Fruit fly (Drosophila melanogaster) whole organism, embryonic: ENCODE measurements around the gene Invadolysin.
A peak's percentile ranks its signal among the peaks of the same experiment; 100 is the strongest.

Experiments
- ATbp ChIP-seq: fragments of 200-800 bp; sonication (Bioruptor generic); optimal IDR thresholded peaks from 2 replicates; lab custom pipeline; 2017; ENCODE audit warnings: missing biosample characterization, mild to moderate bottlenecking, missing genetic modification characterization, missing genetic modification reagents
- Aef1 ChIP-seq: fragments of 200-800 bp; sonication (Bioruptor generic); IDR thresholded peaks from 3 replicates; pipeline ENCODE4 v1.3.6; 2022; ENCODE audit warnings: missing biosample characterization, missing genetic modification characterization
- Bgb ChIP-seq: fragments of 200-800 bp; sonication (Bioruptor generic); IDR thresholded peaks from 2 replicates; pipeline ENCODE4 v1.3.6; 2022; ENCODE audit warnings: missing biosample characterization, missing genetic modification characterization; ENCODE audit not compliant: partially characterized antibody
- Blimp-1 ChIP-seq: fragments of 200-800 bp; sonication (Bioruptor generic); optimal IDR thresholded peaks from 3 replicates; lab custom pipeline; 2018; ENCODE audit warnings: missing biosample characterization, missing genetic modification characterization, mild to moderate bottlenecking, moderate library complexity, missing genetic modification reagents
- BtbVII ChIP-seq: fragments of 200-800 bp; sonication (Bioruptor generic); optimal IDR thresholded peaks from 3 replicates; lab custom pipeline; 2017; ENCODE audit warnings: missing biosample characterization, mild to moderate bottlenecking, missing genetic modification characterization
- CG10543 ChIP-seq: fragments of 200-800 bp; sonication (Bioruptor generic); optimal IDR thresholded peaks from 3 replicates; lab custom pipeline; 2017; ENCODE audit warnings: missing biosample characterization, mild to moderate bottlenecking, missing genetic modification characterization, moderate library complexity
- CG11560 ChIP-seq: fragments of 200-800 bp; sonication (Bioruptor generic); IDR thresholded peaks from 3 replicates; pipeline ENCODE4 v1.3.6; 2022; ENCODE audit warnings: missing biosample characterization, missing genetic modification characterization
- CG12769 ChIP-seq: fragments of 200-800 bp; sonication (Bioruptor generic); optimal IDR thresholded peaks from 2 replicates; lab custom pipeline; 2019; ENCODE audit warnings: missing biosample characterization, mild to moderate bottlenecking, missing genetic modification characterization, moderate library complexity
- CG14014 ChIP-seq: fragments of 200-800 bp; sonication (Bioruptor generic); IDR thresholded peaks from 2 replicates; pipeline ENCODE4 v1.3.6; 2022; ENCODE audit warnings: missing biosample characterization, missing genetic modification characterization
- CG14441 ChIP-seq: fragments of 200-800 bp; sonication (Bioruptor generic); IDR thresholded peaks from 2 replicates; pipeline ENCODE4 v1.3.6; 2022; ENCODE audit warnings: missing biosample characterization, missing genetic modification characterization
- CG1529 ChIP-seq: fragments of 200-800 bp; sonication (Bioruptor generic); optimal IDR thresholded peaks from 3 replicates; lab custom pipeline; 2018; ENCODE audit warnings: missing biosample characterization, missing genetic modification characterization
- CG17328 ChIP-seq: fragments of 200-800 bp; sonication (Bioruptor generic); IDR thresholded peaks from 2 replicates; pipeline ENCODE4 v1.3.6; 2022; ENCODE audit warnings: missing biosample characterization, missing genetic modification characterization
- CG17829 ChIP-seq: fragments of 200-800 bp; optimal IDR thresholded peaks from 2 replicates; lab custom pipeline; 2019; ENCODE audit warnings: missing biosample characterization, mild to moderate bottlenecking, missing genetic modification characterization, moderate library complexity
- CG1792 ChIP-seq: fragments of 200-800 bp; sonication (Bioruptor generic); optimal IDR thresholded peaks from 2 replicates; lab custom pipeline; 2016; ENCODE audit warnings: missing biosample characterization, missing genetic modification characterization
- CG18476 ChIP-seq: fragments of 200-800 bp; sonication (Bioruptor generic); optimal IDR thresholded peaks from 2 replicates; lab custom pipeline; 2016; ENCODE audit warnings: missing biosample characterization, mild to moderate bottlenecking, missing genetic modification characterization
- CG2120 ChIP-seq: fragments of 200-800 bp; sonication (Bioruptor generic); optimal IDR thresholded peaks from 3 replicates; lab custom pipeline; 2016; ENCODE audit warnings: missing biosample characterization, missing genetic modification characterization
- CG3065 ChIP-seq: fragments of 200-800 bp; sonication (Bioruptor generic); optimal IDR thresholded peaks from 2 replicates; lab custom pipeline; 2016; ENCODE audit warnings: missing biosample characterization, missing genetic modification characterization
- CG3726 ChIP-seq: fragments of 200-800 bp; sonication (Bioruptor generic); IDR thresholded peaks from 3 replicates; pipeline ENCODE4, ENCODE4 v1.3.6; 2022; ENCODE audit warnings: missing biosample characterization, missing genetic modification characterization
- CG7963 ChIP-seq: fragments of 200-800 bp; sonication (Bioruptor generic); IDR thresholded peaks from 3 replicates; pipeline ENCODE4 v1.3.6; 2022; ENCODE audit warnings: missing biosample characterization, missing genetic modification characterization; ENCODE audit not compliant: partially characterized antibody
- CG8944 ChIP-seq: fragments of 200-800 bp; sonication (Bioruptor generic); optimal IDR thresholded peaks from 3 replicates; lab custom pipeline; 2016; ENCODE audit warnings: missing biosample characterization, missing genetic modification characterization
- CG9215 ChIP-seq: fragments of 200-800 bp; sonication (Bioruptor generic); IDR thresholded peaks from 2 replicates; pipeline ENCODE4 v1.3.6; 2022; ENCODE audit warnings: missing biosample characterization, missing genetic modification characterization
- CHES-1-like ChIP-seq: fragments of 200-800 bp; sonication (Bioruptor generic); optimal IDR thresholded peaks from 2 replicates; lab custom pipeline; 2016; ENCODE audit warnings: missing biosample characterization, missing genetic modification characterization
- CTCF ChIP-seq: fragments of 200-800 bp; sonication (Bioruptor generic); optimal IDR thresholded peaks from 2 replicates; lab custom pipeline; 2017; ENCODE audit warnings: missing biosample characterization, mild to moderate bottlenecking, missing genetic modification characterization, moderate library complexity
- CoRest ChIP-seq: fragments of 200-800 bp; sonication (Bioruptor generic); optimal IDR thresholded peaks from 3 replicates; lab custom pipeline; 2018; ENCODE audit warnings: missing biosample characterization, mild to moderate bottlenecking, missing genetic modification characterization, moderate library complexity
- Dref ChIP-seq: fragments of 200-800 bp; sonication (Bioruptor generic); IDR thresholded peaks from 2 replicates; pipeline ENCODE4 v1.3.6; 2022; ENCODE audit warnings: missing biosample characterization, missing genetic modification characterization
- Ets97D ChIP-seq: fragments of 200-800 bp; sonication (Bioruptor generic); optimal IDR thresholded peaks from 3 replicates; lab custom pipeline; 2016; ENCODE audit warnings: missing biosample characterization, missing genetic modification characterization
- Gsc ChIP-seq: fragments of 200-800 bp; sonication (Bioruptor generic); IDR thresholded peaks from 2 replicates; pipeline ENCODE4 v1.3.6; 2022; ENCODE audit warnings: missing biosample characterization, missing genetic modification characterization
- Hand ChIP-seq: fragments of 200-800 bp; sonication (Bioruptor generic); optimal IDR thresholded peaks from 2 replicates; lab custom pipeline; 2017; ENCODE audit warnings: mild to moderate bottlenecking, missing biosample characterization, missing genetic modification reagents, missing genetic modification characterization
- Hmr ChIP-seq: fragments of 200-800 bp; sonication (Bioruptor generic); optimal IDR thresholded peaks from 3 replicates; lab custom pipeline; 2017; ENCODE audit warnings: mild to moderate bottlenecking, missing biosample characterization, missing genetic modification reagents, missing genetic modification characterization
- Lpt ChIP-seq: fragments of >200 bp; optimal IDR thresholded peaks from 2 replicates; lab custom pipeline; 2018; ENCODE audit warnings: missing biosample characterization, missing genetic modification characterization
- Mrtf ChIP-seq: fragments of 200-800 bp; sonication (Bioruptor generic); IDR thresholded peaks from 3 replicates; pipeline ENCODE4 v1.3.6; 2022; ENCODE audit warnings: missing biosample characterization, missing genetic modification characterization
- Oaz ChIP-seq: fragments of 200-800 bp; sonication (Bioruptor generic); IDR thresholded peaks from 2 replicates; pipeline ENCODE4 v1.3.6; 2022; ENCODE audit warnings: missing biosample characterization, missing genetic modification characterization
- chif ChIP-seq, 2 experiments: fragments of 200-800 bp; sonication (Bioruptor generic); optimal IDR thresholded peaks; 3 replicates each; lab custom pipeline; 2016; ENCODE audit warnings: missing biosample characterization in 2 of 2, missing genetic modification characterization in 2 of 2
- chinmo ChIP-seq: fragments of 200-800 bp; sonication (Bioruptor generic); IDR thresholded peaks from 4 replicates; pipeline ENCODE4 v1.3.6; 2022; ENCODE audit warnings: missing biosample characterization, missing genetic modification characterization; ENCODE audit not compliant: partially characterized antibody
- croc ChIP-seq: fragments of 200-800 bp; sonication (Bioruptor generic); conservative IDR thresholded peaks from 3 replicates; pipeline ENCODE4 v1.3.6; 2022; ENCODE audit warnings: missing biosample characterization, missing genetic modification characterization
- fd3F ChIP-seq: fragments of 200-800 bp; sonication (Bioruptor generic); optimal IDR thresholded peaks from 2 replicates; lab custom pipeline; 2018; ENCODE audit warnings: missing biosample characterization, mild to moderate bottlenecking, missing genetic modification characterization, moderate library complexity
- gro ChIP-seq: fragments of 200-800 bp; sonication (Bioruptor generic); optimal IDR thresholded peaks from 2 replicates; lab custom pipeline; 2016; ENCODE audit warnings: missing biosample characterization, missing genetic modification characterization
- klu ChIP-seq: fragments of 200-800 bp; sonication (Bioruptor generic); IDR thresholded peaks from 2 replicates; pipeline ENCODE4 v1.3.6; 2022; ENCODE audit warnings: missing biosample characterization, missing genetic modification characterization
- otp ChIP-seq: fragments of 200-800 bp; sonication (Bioruptor generic); IDR thresholded peaks from 3 replicates; pipeline ENCODE4, ENCODE4 v1.3.6; 2022; ENCODE audit warnings: missing biosample characterization, missing genetic modification characterization
- p53 ChIP-seq: fragments of 200-800 bp; sonication (Bioruptor generic); optimal IDR thresholded peaks from 2 replicates; lab custom pipeline; 2016; ENCODE audit warnings: missing biosample characterization, missing genetic modification characterization
- schlank ChIP-seq: fragments of 200-800 bp; sonication (Bioruptor generic); optimal IDR thresholded peaks from 2 replicates; lab custom pipeline; 2018; ENCODE audit warnings: missing biosample characterization, mild to moderate bottlenecking, missing genetic modification characterization
- sens ChIP-seq: fragments of 200-800 bp; sonication (Bioruptor generic); peaks from one replicate; lab custom pipeline; 2016; ENCODE audit warnings: missing biosample characterization, missing genetic modification characterization
- sim ChIP-seq: fragments of 200-800 bp; sonication (Bioruptor generic); IDR thresholded peaks from 2 replicates; pipeline ENCODE4 v1.3.6; 2022; ENCODE audit warnings: missing biosample characterization, missing genetic modification characterization
- sug ChIP-seq: fragments of 200-800 bp; optimal IDR thresholded peaks from 2 replicates; lab custom pipeline; 2019; ENCODE audit warnings: missing biosample characterization, mild to moderate bottlenecking, missing genetic modification characterization, moderate library complexity
- tap ChIP-seq: fragments of 200-800 bp; optimal IDR thresholded peaks from 3 replicates; lab custom pipeline; 2019; ENCODE audit warnings: missing biosample characterization, mild to moderate bottlenecking, missing genetic modification characterization, moderate library complexity
- tll ChIP-seq, 2 experiments: fragments of 200-800 bp in 1 of 2; fragments of >200 bp in 1 of 2; sonication (Bioruptor generic) in 1 of 2; optimal IDR thresholded peaks; 2 replicates each; lab custom pipeline; 2017 to 2019; ENCODE audit warnings: missing biosample characterization in 2 of 2, missing genetic modification characterization in 2 of 2, mild to moderate bottlenecking in 1 of 2, moderate library complexity in 1 of 2
- trh ChIP-seq: fragments of 200-800 bp; sonication (Bioruptor generic); optimal IDR thresholded peaks from 2 replicates; lab custom pipeline; 2016; ENCODE audit warnings: missing biosample characterization, missing genetic modification characterization
- zen ChIP-seq: fragments of 200-800 bp; sonication (Bioruptor generic); optimal IDR thresholded peaks from 3 replicates; lab custom pipeline; 2018; ENCODE audit warnings: missing biosample characterization, mild to moderate bottlenecking, missing genetic modification characterization, moderate library complexity
- zen2 ChIP-seq: fragments of 200-800 bp; sonication (Bioruptor generic); IDR thresholded peaks from 3 replicates; pipeline ENCODE4 v1.3.6; 2022; ENCODE audit warnings: missing biosample characterization, missing genetic modification characterization; ENCODE audit not compliant: partially characterized antibody

The Invadolysin gene

DNA sequence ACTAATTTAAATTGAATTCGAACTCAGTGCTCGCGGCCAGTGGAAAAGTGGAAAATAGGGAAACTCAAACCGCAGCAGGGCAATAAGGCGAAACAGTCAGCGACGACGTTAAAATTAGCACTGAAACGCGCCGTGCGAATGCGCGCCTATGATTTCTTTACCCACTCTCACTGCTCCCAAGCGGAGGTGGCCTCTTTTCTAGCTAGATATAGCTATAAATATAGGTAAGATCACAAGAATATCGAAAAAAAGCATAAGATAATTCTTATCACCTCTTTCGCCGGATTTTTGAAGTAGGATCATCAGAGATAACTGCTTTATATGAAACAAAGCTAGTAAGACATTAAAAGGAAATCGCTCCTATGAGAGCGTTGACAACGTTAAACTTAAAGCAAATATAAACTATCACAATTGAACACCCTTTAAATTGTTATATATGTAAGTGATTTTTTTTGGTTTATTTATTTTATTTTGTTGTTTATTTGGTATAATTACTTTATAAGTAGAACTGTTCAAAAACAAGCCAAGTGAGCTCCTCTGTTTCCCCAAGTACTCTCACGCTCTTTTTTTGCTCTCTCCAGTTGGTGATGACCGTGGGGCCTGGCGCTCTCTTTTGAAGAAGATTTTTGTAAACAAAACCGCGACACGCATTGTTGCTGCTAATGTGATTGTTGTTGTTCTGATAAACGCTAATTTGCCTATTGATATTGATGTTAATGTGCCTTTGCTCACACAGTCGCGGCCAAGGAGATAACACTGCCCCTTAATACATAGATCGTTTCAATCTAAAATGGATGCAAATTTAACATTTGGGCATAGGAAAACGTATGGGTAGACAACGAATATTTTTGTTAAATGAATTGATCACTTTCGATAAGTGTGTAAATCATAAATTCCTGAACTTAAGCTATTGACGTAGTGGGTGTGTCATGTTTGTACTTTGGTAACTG lies 4.5 kb upstream of the Invadolysin start, which contains the start of gene tws (continued):
- TF ChIP-seq tap (tag; lab: Kevin White, UChicago) (peak; percentile 38), CG12769 (peak; percentile 83), otp (GFP tag; lab: Robert Waterston, UW) (peak; percentile 75), Hmr (peak; percentile 58), Mrtf (GFP tag; lab: Robert Waterston, UW) (0 out of 3 replicates have a peak, but pooled peaks have one; percentile 48), sug (tag; lab: Kevin White, UChicago) (peak; percentile 74), BtbVII (peak; percentile 58), CG10543 (GFP tag; lab: Kevin White, UChicago) (peak; percentile 46), sens (GFP tag; lab: Kevin White, UChicago) (peak; percentile 86), CG1529 (GFP tag; lab: Kevin White, UChicago) (peak; percentile 24), CG7963 (GFP tag; lab: Robert Waterston, UW) (no peak), CG8944 (GFP tag; lab: Kevin White, UChicago) (no peak), chif (GFP tag; optimal IDR thresholded peaks at IDR 0.05; lab: Kevin White, UChicago) (peak; percentile 15 to 41), Aef1 (GFP tag; lab: Robert Waterston, UW) (peak; percentile 28; the same call in 1 of the 3 replicates), CG11560 (tag; lab: Robert Waterston, UW) (no peak), Gsc (no peak), zen2 (GFP tag; lab: Robert Waterston, UW) (no peak), klu (GFP tag; lab: Robert Waterston, UW) (no peak), CG9215 (GFP tag; lab: Robert Waterston, UW) (no peak), Dref (GFP tag; lab: Robert Waterston, UW) (no peak), p53 (GFP tag; lab: Kevin White, UChicago) (no peak), Bgb (GFP tag; lab: Robert Waterston, UW) (peak; percentile 46; the same call in 1 of the 2 replicates), sim (GFP tag; lab: Robert Waterston, UW) (0 out of 2 replicates have a peak, but pooled peaks have one; percentile 10), CG17829 (tag; lab: Kevin White, UChicago) (peak; percentile 22), Blimp-1 (GFP tag; lab: Kevin White, UChicago) (peak; percentile 32), Ets97D (GFP tag; lab: Kevin White, UChicago) (no peak), Oaz (GFP tag; lab: Robert Waterston, UW) (no peak), CHES-1-like (peak; percentile 51), CG18476 (peak; percentile 18), chinmo (GFP tag; lab: Robert Waterston, UW) (peak; percentile 66; the same call in 2 of the 4 replicates), CoRest (tag; lab: Kevin White, UChicago) (peak; percentile 66), gro (GFP tag; lab: Kevin White, UChicago) (peak; percentile 74), schlank (tag; lab: Kevin White, UChicago) (peak; percentile 57), CG14441 (peak; percentile 72), trh (GFP tag; lab: Kevin White, UChicago) (no peak), ATbp (GFP tag; lab: Kevin White, UChicago) (peak; percentile 49), CG2120 (GFP tag; lab: Kevin White, UChicago) (peak; percentile 50), CG17328 (peak; percentile 23; the same call in 1 of the 2 replicates), CTCF (GFP tag; lab: Kevin White, UChicago) (peak; percentile 7), CG3065 (GFP tag; lab: Kevin White, UChicago) (no peak), CG1792 (GFP tag; lab: Kevin White, UChicago) (peak; percentile 21), croc (GFP tag; lab: Robert Waterston, UW) (no peak), tll (GFP tag; optimal IDR thresholded peaks at IDR 0.05; lab: Kevin White, UChicago) (no peak), Hand (peak; percentile 46), fd3F (GFP tag; lab: Kevin White, UChicago) (peak; percentile 55), zen (no peak), Lpt (GFP tag; lab: Kevin White, UChicago) (no peak), CG3726 (peak; percentile 41; the same call in 1 of the 3 replicates), CG14014 (GFP tag; lab: Robert Waterston, UW) (peak; percentile 78)
